Worm (Caenorhabditis elegans): ENCODE results near the gene F35E8.6.

DNA sequence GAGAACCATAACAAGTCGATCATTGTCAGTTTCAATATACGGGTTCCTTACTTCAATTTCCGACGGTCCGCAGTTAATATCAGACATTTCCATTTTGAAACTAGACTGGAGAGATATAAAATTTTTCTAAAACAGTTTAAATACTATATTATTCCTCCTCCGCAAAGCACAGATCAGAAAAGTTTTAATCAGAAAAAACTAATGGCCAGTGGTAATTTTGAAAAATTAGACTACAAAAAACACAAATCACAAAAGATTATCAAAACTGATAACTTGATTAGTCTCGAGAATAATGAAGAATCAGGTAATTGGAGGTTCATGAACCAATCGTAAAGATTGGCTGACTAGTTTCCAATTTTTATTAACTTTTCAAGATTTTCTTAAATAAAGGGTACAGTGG lies 26.0 kb upstream of the F35E8.6 start, which contains the start of gene T06C12.9:
- TF ChIP-seq W03F9.2 (tag; optimal IDR thresholded peaks at IDR 0.05): no peak
- TF ChIP-seq dao-5 (tag; optimal IDR thresholded peaks at IDR 0.05): no peak

Data from whole organism, L4/young adult.